Fruit fly (Drosophila melanogaster): Measurements from ENCODE around the gene CG34302.
A peak's percentile ranks its signal among the peaks of the same experiment; 100 is the strongest.

Gene CG34302

DNA sequence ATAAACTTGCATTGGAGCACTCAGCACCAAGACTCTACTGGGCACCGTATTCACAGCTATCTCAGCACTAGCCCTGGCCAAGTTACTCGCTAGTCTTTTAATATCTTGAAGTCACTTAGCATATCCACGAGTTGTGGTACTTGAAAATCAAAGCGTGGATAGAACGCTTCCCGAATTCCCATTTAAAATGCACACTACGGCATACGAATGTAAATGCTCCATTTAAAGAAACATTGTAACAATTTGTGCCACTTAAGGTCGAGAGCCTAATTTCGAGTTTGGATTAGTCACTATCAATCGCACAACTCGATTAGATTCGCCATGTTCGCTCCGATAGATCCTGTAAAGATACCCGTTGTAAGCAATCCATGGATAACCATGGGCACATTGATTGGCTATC is 9.8 kb downstream of the CG34302 start, which contains the start of gene eloF:
TSS of gene eloF (plus strand) at position 301 of the 400 bp plus-strand sequence.
- TF ChIP-seq lmd (GFP tag; IDR thresholded peaks at IDR 0.05) = no peak
- TF ChIP-seq Atf-2 (GFP tag; optimal IDR thresholded peaks at IDR 0.05) = no peak
- no peak for TF ChIP-seq ERR (GFP tag; optimal IDR thresholded peaks at IDR 0.05)
- TF ChIP-seq nerfin-1 (tag; optimal IDR thresholded peaks at IDR 0.05) = no peak
- no peak for TF ChIP-seq CG1647 (GFP tag; optimal IDR thresholded peaks at IDR 0.05)
- TF ChIP-seq lilli (GFP tag; optimal IDR thresholded peaks at IDR 0.05) = no peak
- no peak for TF ChIP-seq nom (GFP tag; optimal IDR thresholded peaks at IDR 0.05)
- TF ChIP-seq CG13624 (GFP tag; optimal IDR thresholded peaks at IDR 0.05) = no peak
- TF ChIP-seq Lhr (GFP tag; optimal IDR thresholded peaks at IDR 0.05) = no peak
- TF ChIP-seq CG2129 (GFP tag; IDR thresholded peaks at IDR 0.05; ENCODE audit: partially characterized antibody) = no peak
- no peak for TF ChIP-seq fd102C (GFP tag; optimal IDR thresholded peaks at IDR 0.05)
- no peak for TF ChIP-seq hth (optimal IDR thresholded peaks at IDR 0.05)
- no peak for TF ChIP-seq CG10321 (GFP tag; IDR thresholded peaks at IDR 0.05)
- no peak for TF ChIP-seq Usf (GFP tag; optimal IDR thresholded peaks at IDR 0.05)

DNA sequence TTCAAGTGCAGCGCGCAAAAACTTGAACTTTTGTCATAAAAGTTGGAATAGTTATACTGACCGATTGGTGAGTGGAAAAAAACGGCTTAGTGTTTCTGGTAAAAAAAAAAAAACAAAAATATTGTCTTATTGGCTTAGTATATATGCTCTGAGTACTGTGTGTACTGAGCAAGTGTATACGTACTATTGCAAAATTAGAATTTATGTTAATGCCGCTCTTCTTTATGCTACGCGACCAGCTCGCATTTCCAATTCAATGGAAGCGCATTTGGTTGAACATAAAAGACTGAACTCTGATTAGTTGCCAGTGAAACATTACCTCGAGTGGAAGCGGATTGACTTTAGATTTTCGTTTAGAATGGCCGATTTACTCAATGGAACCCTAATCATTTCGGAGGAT is 11.2 kb downstream of the CG34302 start, which contains the start of gene CG8534:
TSS of gene CG8534 (plus strand) at position 301 of the 400 bp plus-strand sequence.
- no peak for TF ChIP-seq Abd-B (GFP tag; optimal IDR thresholded peaks at IDR 0.05)
- no peak for TF ChIP-seq CG11247 (GFP tag; IDR thresholded peaks at IDR 0.05)
- no peak for TF ChIP-seq scrt (GFP tag; optimal IDR thresholded peaks at IDR 0.05)
- no peak for TF ChIP-seq Lhr (GFP tag; optimal IDR thresholded peaks at IDR 0.05)

DNA sequence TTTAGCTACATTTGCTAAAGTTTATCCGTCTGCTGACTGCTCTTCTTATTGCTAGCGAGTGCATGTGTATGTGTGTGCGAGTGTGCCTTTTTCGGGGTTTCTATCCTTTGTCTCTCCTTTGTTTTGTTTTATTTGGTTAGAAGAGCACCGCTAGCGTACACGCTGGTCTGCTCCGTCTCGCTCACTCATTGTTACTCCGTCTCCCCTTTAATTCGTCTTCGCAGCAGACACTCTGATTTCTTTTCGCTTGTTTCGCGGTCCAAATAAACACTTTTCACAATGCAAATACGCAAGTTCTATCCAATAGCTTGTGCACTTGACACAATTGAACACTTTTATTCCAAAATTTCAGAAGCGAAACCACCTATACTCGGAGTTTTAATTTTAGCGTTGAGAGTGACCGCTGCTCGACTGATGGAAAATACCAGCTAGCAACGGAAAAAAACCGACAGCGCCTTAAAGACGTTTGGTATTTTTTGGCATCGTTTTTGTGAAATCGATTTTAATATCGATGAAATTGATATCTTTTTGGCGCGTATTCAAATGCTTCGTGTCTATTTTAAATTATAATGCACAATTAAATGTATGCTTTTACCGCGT is 14.6 kb downstream of the CG34302 start, which contains the start of gene FBXO11:
TSS of gene FBXO11 (minus strand) at position 423 of the 600 bp plus-strand sequence.
- peak; percentile 100 for TF ChIP-seq CG4617 (GFP tag; optimal IDR thresholded peaks at IDR 0.05; ENCODE audit: borderline replicate concordance)
- TF ChIP-seq CG30020 (tag; optimal IDR thresholded peaks at IDR 0.05) = peak; percentile 30
- TF ChIP-seq Asciz (GFP tag; optimal IDR thresholded peaks at IDR 0.05) = no peak
- TF ChIP-seq CG16815 (GFP tag; optimal IDR thresholded peaks at IDR 0.05) = no peak
- no peak for TF ChIP-seq Doc2 (GFP tag; IDR thresholded peaks at IDR 0.05)
- TF ChIP-seq CG8478 (optimal IDR thresholded peaks at IDR 0.05) = peak; percentile 95
- TF ChIP-seq vnd (GFP tag; IDR thresholded peaks at IDR 0.05; ENCODE audit: partially characterized antibody) = 0 out of 3 replicates have a peak, but pooled peaks have one; percentile 24
- no peak for TF ChIP-seq CG7839 (tag; optimal IDR thresholded peaks at IDR 0.05)
- 0 out of 3 replicates have a peak, but pooled peaks have one; percentile 34 for TF ChIP-seq Opbp (GFP tag; IDR thresholded peaks at IDR 0.05; ENCODE audit: partially characterized antibody)
- TF ChIP-seq CG3281 (GFP tag; optimal IDR thresholded peaks at IDR 0.05) = peak; percentile 15
- TF ChIP-seq Hmr (GFP tag; optimal IDR thresholded peaks at IDR 0.05) = peak; percentile 51
- TF ChIP-seq hbn (GFP tag; IDR thresholded peaks at IDR 0.05; ENCODE audit: partially characterized antibody) = peak; percentile 62
- peak; percentile 33 for TF ChIP-seq Fer1 (GFP tag; optimal IDR thresholded peaks at IDR 0.05)
- no peak for TF ChIP-seq dm (GFP tag; optimal IDR thresholded peaks at IDR 0.05)
- TF ChIP-seq CG8290 (GFP tag; optimal IDR thresholded peaks at IDR 0.05) = peak; percentile 7
- TF ChIP-seq CG8290 (tag; optimal IDR thresholded peaks at IDR 0.05) = no peak
- TF ChIP-seq CTCF (GFP tag; optimal IDR thresholded peaks at IDR 0.05) = no peak
- peak in 1 of 2 experiments; percentile 15 for TF ChIP-seq insv (GFP tag; optimal IDR thresholded peaks at IDR 0.05)
- TF ChIP-seq YL-1 (GFP tag; optimal IDR thresholded peaks at IDR 0.05) = peak; percentile 98
- TF ChIP-seq CG31441 (GFP tag; IDR thresholded peaks at IDR 0.05) = 0 out of 2 replicates have a peak, but pooled peaks have one; percentile 40
- peak; percentile 2 for TF ChIP-seq CG10543 (GFP tag; optimal IDR thresholded peaks at IDR 0.05)
- peak; percentile 69; the same call in 1 of the 4 replicates for TF ChIP-seq chinmo (GFP tag; IDR thresholded peaks at IDR 0.05; ENCODE audit: partially characterized antibody)
- peak; percentile 74 for TF ChIP-seq crol (GFP tag; IDR thresholded peaks at IDR 0.05)
- TF ChIP-seq CG15514 (GFP tag; optimal IDR thresholded peaks at IDR 0.05) = peak; percentile 40
- peak; percentile 47 for TF ChIP-seq run (tag; optimal IDR thresholded peaks at IDR 0.05)
- TF ChIP-seq CG12219 (GFP tag; optimal IDR thresholded peaks at IDR 0.05) = no peak
- TF ChIP-seq CG3163 (GFP tag; optimal IDR thresholded peaks at IDR 0.05) = peak; percentile 11
- TF ChIP-seq fd3F (GFP tag; optimal IDR thresholded peaks at IDR 0.05) = no peak
- no peak for TF ChIP-seq Dip2 (GFP tag; IDR thresholded peaks at IDR 0.05)
- no peak for TF ChIP-seq Dfd (GFP tag; optimal IDR thresholded peaks at IDR 0.05)
- TF ChIP-seq Scr (GFP tag; IDR thresholded peaks at IDR 0.05; ENCODE audit: partially characterized antibody) = peak; percentile 58

All from whole organism, embryonic.